Worm (Caenorhabditis elegans): ENCODE data around the gene T04C12.7.

Gene T04C12.7

DNA sequence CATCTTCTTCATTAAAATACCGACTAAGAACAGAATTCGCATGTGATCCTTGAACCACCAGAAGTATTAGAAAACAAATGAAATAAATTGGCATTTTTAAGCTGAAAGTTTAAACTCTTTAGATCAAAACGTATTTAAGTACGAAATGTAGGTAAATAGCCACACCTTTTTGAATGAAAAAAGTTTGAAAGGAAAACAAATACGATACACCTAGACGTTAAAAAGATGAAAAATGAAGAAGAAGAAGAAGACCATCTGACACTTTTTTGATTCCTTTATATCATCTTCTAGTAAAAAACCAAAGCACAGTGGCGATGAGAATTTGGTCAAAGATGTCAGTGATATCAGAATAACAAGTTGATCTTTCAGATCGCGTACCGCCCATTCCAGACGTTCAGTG is 41.9 kb downstream of the T04C12.7 start, which contains the start of gene Y42A5A.3:
Gene Y42A5A.3, minus strand, starts transcription at position 101 of the 400 bp plus-strand sequence.
- TF ChIP-seq flh-1 (GFP tag; optimal IDR thresholded peaks at IDR 0.05) (no peak), snpc-4 (tag; optimal IDR thresholded peaks at IDR 0.05) (no peak), elt-1 (tag; optimal IDR thresholded peaks at IDR 0.05; ENCODE audit: borderline replicate concordance, insufficient read depth) (no peak), ham-2 (GFP tag; optimal IDR thresholded peaks at IDR 0.05) (no peak), pha-4 (tag; optimal IDR thresholded peaks at IDR 0.05) (no peak), mab-5 (tag; optimal IDR thresholded peaks at IDR 0.05) (no peak), ztf-11 (tag; optimal IDR thresholded peaks at IDR 0.05) (no peak), ceh-43 (GFP tag; optimal IDR thresholded peaks at IDR 0.05) (no peak)

DNA sequence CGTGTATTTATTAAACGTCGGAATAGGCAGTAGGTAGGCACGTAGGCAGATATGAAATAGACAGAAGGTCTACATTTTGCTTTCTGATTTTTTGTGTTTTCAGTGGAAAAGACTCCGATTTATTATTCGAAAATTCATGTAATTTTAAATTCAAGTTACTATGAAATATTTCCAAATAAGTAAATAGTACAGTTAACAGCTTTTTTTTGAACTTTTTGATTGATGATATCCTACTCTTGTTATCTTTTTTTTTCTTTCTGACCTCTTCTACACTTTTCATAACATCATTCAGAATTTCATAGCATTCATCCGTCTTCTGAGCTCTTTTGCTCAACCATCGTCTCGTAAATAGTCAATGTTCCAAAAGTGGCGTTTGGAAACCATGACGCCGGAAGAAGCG is 44.7 kb downstream of the T04C12.7 start, which contains the start of gene cdkl-1:
Gene cdkl-1, plus strand, starts transcription at position 301 of the 400 bp plus-strand sequence.
- no peak for TF ChIP-seq unc-39 (tag; optimal IDR thresholded peaks at IDR 0.05)
- TF ChIP-seq ceh-43 (GFP tag; optimal IDR thresholded peaks at IDR 0.05) = no peak
- TF ChIP-seq flh-1 (GFP tag; optimal IDR thresholded peaks at IDR 0.05) = no peak
- no peak for TF ChIP-seq M03D4.4 (tag; optimal IDR thresholded peaks at IDR 0.05)
- no peak for TF ChIP-seq snpc-4 (tag; optimal IDR thresholded peaks at IDR 0.05)
- no peak for TF ChIP-seq ztf-11 (tag; optimal IDR thresholded peaks at IDR 0.05)
- TF ChIP-seq unc-120 (tag; optimal IDR thresholded peaks at IDR 0.05; ENCODE audit: poor library complexity, severe bottlenecking) = no peak
- TF ChIP-seq sptf-1 (tag; optimal IDR thresholded peaks at IDR 0.05) = no peak
- TF ChIP-seq mls-2 (tag; optimal IDR thresholded peaks at IDR 0.05) = no peak
- no peak for TF ChIP-seq tbx-8 (GFP tag; optimal IDR thresholded peaks at IDR 0.05)
- TF ChIP-seq lsy-2 (tag; optimal IDR thresholded peaks at IDR 0.05) = no peak
- no peak for TF ChIP-seq cnd-1 (tag; optimal IDR thresholded peaks at IDR 0.05)
- no peak for TF ChIP-seq ceh-39 (tag; optimal IDR thresholded peaks at IDR 0.05)
- no peak for TF ChIP-seq ces-1 (GFP tag; optimal IDR thresholded peaks at IDR 0.05)
- TF ChIP-seq blmp-1 (tag; optimal IDR thresholded peaks at IDR 0.05) = no peak

DNA sequence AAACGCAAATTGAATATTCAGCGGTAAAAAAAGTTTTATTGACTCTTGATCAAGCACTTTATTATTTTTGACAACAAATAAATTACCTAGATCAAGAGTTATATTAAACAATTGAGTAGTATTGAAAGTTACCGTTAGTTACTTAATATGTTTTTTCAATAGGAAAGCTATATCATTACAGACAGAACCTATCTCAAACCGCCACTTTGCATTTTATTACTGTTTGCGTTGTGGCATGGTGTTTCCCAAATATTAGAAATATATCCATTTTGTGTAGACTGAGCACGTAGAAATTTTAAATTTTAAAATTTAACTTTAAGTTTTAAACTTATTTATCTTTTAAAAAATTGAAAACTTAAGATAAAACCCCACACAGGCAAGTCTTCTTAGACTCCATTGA is 50.5 kb downstream of the T04C12.7 start:
- TF ChIP-seq unc-120 (tag; optimal IDR thresholded peaks at IDR 0.05; ENCODE audit: poor library complexity, severe bottlenecking) (no peak), nhr-12 (tag; optimal IDR thresholded peaks at IDR 0.05) (no peak), drap-1 (GFP tag; optimal IDR thresholded peaks at IDR 0.05) (no peak), lsy-2 (tag; optimal IDR thresholded peaks at IDR 0.05) (no peak), sem-2 (GFP tag; optimal IDR thresholded peaks at IDR 0.05) (no peak), pha-4 (tag; optimal IDR thresholded peaks at IDR 0.05) (no peak), M03D4.4 (tag; optimal IDR thresholded peaks at IDR 0.05) (no peak)

Data from whole organism, mixed stage, embryonic.